Fruit fly (Drosophila melanogaster) S2 (cell line): ENCODE results near the gene ppk30.

Experiments used
- CG8478 ChIP-seq: fragments of >200 bp; optimal IDR thresholded peaks from 2 replicates; lab custom pipeline; 2018
- CTCF ChIP-seq, 2 experiments: fragments of >200 bp; optimal IDR thresholded peaks; 2 replicates each; lab custom pipeline; 2018

dm6 chr3R:29704557-29704956 is 35.6 kb downstream of the ppk30 start:
- TF ChIP-seq CG8478 (lab: Kevin White, UChicago) (no peak), CTCF (optimal IDR thresholded peaks at IDR 0.05; lab: Kevin White, UChicago) (no peak)
